Fruit fly (Drosophila melanogaster) whole organism, embryonic: ENCODE data around the gene CG11409.

Experiments used
- Blimp-1 ChIP-seq: fragments of 200-800 bp; sonication (Bioruptor generic); optimal IDR thresholded peaks from 3 replicates; lab custom pipeline; 2018; ENCODE audit warnings: missing biosample characterization, missing genetic modification characterization, mild to moderate bottlenecking, moderate library complexity, missing genetic modification reagents
- CG10274 ChIP-seq: fragments of 200-800 bp; sonication (Bioruptor generic); optimal IDR thresholded peaks from 3 replicates; lab custom pipeline; 2017; ENCODE audit warnings: missing biosample characterization, mild to moderate bottlenecking, missing genetic modification characterization
- CG10462 ChIP-seq: fragments of 200-800 bp; sonication (Bioruptor generic); optimal IDR thresholded peaks from 2 replicates; lab custom pipeline; 2016; ENCODE audit warnings: missing biosample characterization, missing genetic modification characterization
- CG10979 ChIP-seq: fragments of 200-800 bp; sonication (Bioruptor generic); optimal IDR thresholded peaks from 2 replicates; lab custom pipeline; 2018; ENCODE audit warnings: missing biosample characterization, mild to moderate bottlenecking, missing genetic modification characterization, moderate library complexity
- CG14710 ChIP-seq: fragments of 200-800 bp; sonication (Bioruptor generic); optimal IDR thresholded peaks from 3 replicates; lab custom pipeline; 2019; ENCODE audit warnings: missing biosample characterization, mild to moderate bottlenecking, missing genetic modification characterization, moderate library complexity
- CG15073 ChIP-seq: fragments of 200-800 bp; sonication (Bioruptor generic); optimal IDR thresholded peaks from 2 replicates; lab custom pipeline; 2016; ENCODE audit warnings: missing biosample characterization, missing genetic modification characterization
- CG15696 ChIP-seq: fragments of 200-800 bp; sonication (Bioruptor generic); optimal IDR thresholded peaks from 2 replicates; lab custom pipeline; 2019; ENCODE audit warnings: missing biosample characterization, mild to moderate bottlenecking, missing genetic modification characterization, moderate library complexity
- CG1647 ChIP-seq: fragments of 200-800 bp; sonication (Bioruptor generic); optimal IDR thresholded peaks from 3 replicates; lab custom pipeline; 2016; ENCODE audit warnings: missing biosample characterization, missing genetic modification characterization
- CG16779 ChIP-seq: fragments of 200-800 bp; sonication (Bioruptor generic); IDR thresholded peaks from 2 replicates; pipeline ENCODE4 v1.3.6; 2022; ENCODE audit warnings: missing biosample characterization, missing genetic modification characterization
- CG16813 ChIP-seq: fragments of 200-800 bp; sonication (Bioruptor generic); IDR thresholded peaks from 3 replicates; pipeline ENCODE4 v1.3.6; 2022; ENCODE audit warnings: missing biosample characterization, missing genetic modification characterization; ENCODE audit not compliant: partially characterized antibody
- CG17186 ChIP-seq: fragments of 200-800 bp; sonication (Bioruptor generic); optimal IDR thresholded peaks from 3 replicates; lab custom pipeline; 2017; ENCODE audit warnings: missing biosample characterization, missing genetic modification reagents, missing genetic modification characterization
- CG17328 ChIP-seq: fragments of 200-800 bp; sonication (Bioruptor generic); IDR thresholded peaks from 2 replicates; pipeline ENCODE4 v1.3.6; 2022; ENCODE audit warnings: missing biosample characterization, missing genetic modification characterization
- CG2875 ChIP-seq: fragments of 200-800 bp; sonication (Bioruptor generic); optimal IDR thresholded peaks from 2 replicates; lab custom pipeline; 2017; ENCODE audit warnings: missing biosample characterization, mild to moderate bottlenecking, missing genetic modification characterization, missing genetic modification reagents
- CG33213 ChIP-seq: fragments of 200-800 bp; sonication (Bioruptor generic); optimal IDR thresholded peaks from 3 replicates; lab custom pipeline; 2016; ENCODE audit warnings: missing biosample characterization, missing genetic modification characterization
- CG3407 ChIP-seq: fragments of 200-800 bp; sonication (Bioruptor generic); optimal IDR thresholded peaks from 2 replicates; lab custom pipeline; 2018; ENCODE audit warnings: missing biosample characterization, mild to moderate bottlenecking, missing genetic modification characterization
- CG4404 ChIP-seq: fragments of 200-800 bp; sonication (Bioruptor generic); IDR thresholded peaks from 2 replicates; pipeline ENCODE4 v1.3.6; 2022; ENCODE audit warnings: missing biosample characterization, missing genetic modification characterization
- CG4617 ChIP-seq: fragments of 200-800 bp; sonication (Bioruptor generic); optimal IDR thresholded peaks from 3 replicates; lab custom pipeline; 2016; ENCODE audit warnings: missing biosample characterization, missing genetic modification characterization, borderline replicate concordance
- CG4854 ChIP-seq: fragments of 200-800 bp; sonication (Bioruptor generic); optimal IDR thresholded peaks from 2 replicates; lab custom pipeline; 2016; ENCODE audit warnings: missing biosample characterization, missing genetic modification characterization, inconsistent platforms
- CG6272 ChIP-seq: fragments of 200-800 bp; sonication (Bioruptor generic); IDR thresholded peaks from 2 replicates; pipeline ENCODE4 v1.3.6; 2022; ENCODE audit warnings: missing biosample characterization, missing genetic modification characterization
- CG6765 ChIP-seq: fragments of 200-800 bp; sonication (Bioruptor generic); optimal IDR thresholded peaks from 3 replicates; lab custom pipeline; 2017; ENCODE audit warnings: missing biosample characterization, mild to moderate bottlenecking, missing genetic modification characterization
- CG6791 ChIP-seq: fragments of 200-800 bp; sonication (Bioruptor generic); IDR thresholded peaks from 3 replicates; pipeline ENCODE4 v1.3.6; 2022; ENCODE audit warnings: missing biosample characterization, missing genetic modification characterization; ENCODE audit not compliant: partially characterized antibody
- CG6854 ChIP-seq: fragments of 200-800 bp; sonication (Bioruptor generic); optimal IDR thresholded peaks from 3 replicates; lab custom pipeline; 2017; ENCODE audit warnings: missing biosample characterization, mild to moderate bottlenecking, missing genetic modification characterization
- CG7357 ChIP-seq: fragments of 200-800 bp; sonication (Bioruptor generic); IDR thresholded peaks from 3 replicates; pipeline ENCODE4 v1.3.6; 2022; ENCODE audit warnings: missing biosample characterization, missing genetic modification characterization
- CG8359 ChIP-seq: fragments of 200-800 bp; sonication (Bioruptor generic); optimal IDR thresholded peaks from 2 replicates; lab custom pipeline; 2017; ENCODE audit warnings: missing biosample characterization, mild to moderate bottlenecking, missing genetic modification characterization, borderline replicate concordance
- CG9437 ChIP-seq: fragments of 200-800 bp; sonication (Bioruptor generic); optimal IDR thresholded peaks from 2 replicates; lab custom pipeline; 2018; ENCODE audit warnings: missing biosample characterization, mild to moderate bottlenecking, missing genetic modification characterization
- CTCF ChIP-seq: fragments of 200-800 bp; sonication (Bioruptor generic); optimal IDR thresholded peaks from 2 replicates; lab custom pipeline; 2017; ENCODE audit warnings: missing biosample characterization, mild to moderate bottlenecking, missing genetic modification characterization, moderate library complexity
- Dad ChIP-seq: fragments of 200-800 bp; sonication (Bioruptor generic); optimal IDR thresholded peaks from 3 replicates; lab custom pipeline; 2016; ENCODE audit warnings: missing biosample characterization, missing genetic modification characterization
- Deaf1 ChIP-seq: fragments of 200-800 bp; optimal IDR thresholded peaks from 3 replicates; lab custom pipeline; 2019; ENCODE audit warnings: missing biosample characterization, mild to moderate bottlenecking, missing genetic modification characterization, moderate library complexity
- Dip3 ChIP-seq: fragments of 200-800 bp; sonication (Bioruptor generic); optimal IDR thresholded peaks from 3 replicates; lab custom pipeline; 2016; ENCODE audit warnings: missing biosample characterization, missing genetic modification characterization
- Hey ChIP-seq: fragments of 200-800 bp; sonication (Bioruptor generic); optimal IDR thresholded peaks from 3 replicates; lab custom pipeline; 2018; ENCODE audit warnings: missing biosample characterization, mild to moderate bottlenecking, missing genetic modification characterization
- Nf-YA ChIP-seq: fragments of 200-800 bp; sonication (Bioruptor generic); IDR thresholded peaks from 2 replicates; pipeline ENCODE4 v1.3.6; 2022; ENCODE audit warnings: missing biosample characterization, missing genetic modification characterization
- Spps ChIP-seq: fragments of 200-800 bp; sonication (Bioruptor generic); optimal IDR thresholded peaks from 2 replicates; lab custom pipeline; 2018; ENCODE audit warnings: missing biosample characterization, mild to moderate bottlenecking, missing genetic modification characterization
- disco-r ChIP-seq: fragments of 200-800 bp; sonication (Bioruptor generic); optimal IDR thresholded peaks from 2 replicates; lab custom pipeline; 2016; ENCODE audit warnings: missing biosample characterization, missing genetic modification characterization
- esg ChIP-seq: fragments of 200-800 bp; sonication (Bioruptor generic); conservative IDR thresholded peaks from 2 replicates; pipeline ENCODE4 v1.3.6; 2022; ENCODE audit warnings: missing biosample characterization, missing genetic modification characterization
- eyg ChIP-seq: fragments of 200-800 bp; sonication (Bioruptor generic); optimal IDR thresholded peaks from 3 replicates; lab custom pipeline; 2016; ENCODE audit warnings: missing biosample characterization, missing genetic modification characterization
- hb ChIP-seq: fragments of 200-800 bp; sonication (Bioruptor generic); IDR thresholded peaks from 3 replicates; pipeline ENCODE4 v1.3.6; 2022; ENCODE audit warnings: missing biosample characterization, missing genetic modification characterization; ENCODE audit not compliant: partially characterized antibody
- insv ChIP-seq, 2 experiments: fragments of 200-800 bp; sonication (Bioruptor generic); optimal IDR thresholded peaks; 3 replicates each; lab custom pipeline; 2016 to 2018; ENCODE audit warnings: missing biosample characterization in 2 of 2, missing genetic modification characterization in 2 of 2
- kah ChIP-seq: fragments of 200-800 bp; sonication (Bioruptor generic); optimal IDR thresholded peaks from 2 replicates; lab custom pipeline; 2018; ENCODE audit warnings: missing biosample characterization, mild to moderate bottlenecking, missing genetic modification characterization
- pfk ChIP-seq: fragments of 200-800 bp; sonication (Bioruptor generic); optimal IDR thresholded peaks from 2 replicates; lab custom pipeline; 2018; ENCODE audit warnings: missing biosample characterization, mild to moderate bottlenecking, missing genetic modification characterization, moderate library complexity
- phol ChIP-seq: fragments of 200-800 bp; sonication (Bioruptor generic); optimal IDR thresholded peaks from 3 replicates; lab custom pipeline; 2018; ENCODE audit warnings: missing biosample characterization, mild to moderate bottlenecking, missing genetic modification characterization, moderate library complexity
- pros ChIP-seq: fragments of 200-800 bp; sonication (Bioruptor generic); optimal IDR thresholded peaks from 3 replicates; lab custom pipeline; 2019; ENCODE audit warnings: missing biosample characterization, mild to moderate bottlenecking, missing genetic modification characterization, moderate library complexity
- rib ChIP-seq: fragments of 200-800 bp; sonication (Bioruptor generic); IDR thresholded peaks from 2 replicates; pipeline ENCODE4 v1.3.6; 2022; ENCODE audit warnings: missing biosample characterization, missing genetic modification characterization
- sd ChIP-seq: fragments of 200-800 bp; sonication (Bioruptor generic); optimal IDR thresholded peaks from 3 replicates; lab custom pipeline; 2018; ENCODE audit warnings: missing biosample characterization, mild to moderate bottlenecking, missing genetic modification characterization, moderate library complexity
- unc-4 ChIP-seq: fragments of 200-800 bp; sonication (Bioruptor generic); IDR thresholded peaks from 2 replicates; pipeline ENCODE4 v1.3.6; 2022; ENCODE audit warnings: missing biosample characterization, missing genetic modification characterization; ENCODE audit not compliant: partially characterized antibody
- vvl ChIP-seq: fragments of 200-800 bp; sonication (Bioruptor generic); IDR thresholded peaks from 2 replicates; pipeline ENCODE4 v1.3.6; 2022; ENCODE audit warnings: missing biosample characterization, missing genetic modification characterization

Gene CG11409

dm6 chrX:1303961-1304360 lies 37.4 kb downstream of the CG11409 start:
- peak; percentile 98 for TF ChIP-seq Blimp-1 (GFP tag; lab: Kevin White, UChicago)
- TF ChIP-seq pros (GFP tag; lab: Kevin White, UChicago): peak; percentile 10
- peak; percentile 51; the same call in 1 of the 2 replicates for TF ChIP-seq vvl (GFP tag; lab: Robert Waterston, UW)
- TF ChIP-seq sd: peak; percentile 36
- TF ChIP-seq Spps (tag; lab: Kevin White, UChicago): no peak

- TF ChIP-seq Blimp-1 (GFP tag; lab: Kevin White, UChicago) (peak; percentile 13), CG33213 (no peak), CTCF (GFP tag; lab: Kevin White, UChicago) (peak; percentile 87), CG10979 (tag; lab: Kevin White, UChicago) (peak; percentile 70)
Observed at dm6 chrX:1299928-1300327, 41.5 kb downstream of the CG11409 start.

- TF ChIP-seq CG17186 (GFP tag; lab: Kevin White, UChicago) (no peak), CG3407 (GFP tag; lab: Kevin White, UChicago) (no peak), CG16813 (no peak), CG15073 (GFP tag; lab: Kevin White, UChicago) (no peak), eyg (GFP tag; lab: Kevin White, UChicago) (no peak), Deaf1 (tag; lab: Kevin White, UChicago) (no peak), CG7357 (no peak), CG15696 (no peak), rib (GFP tag; lab: Robert Waterston, UW) (no peak), CG8359 (no peak)
Observed at dm6 chrX:1298287-1298686, 43.1 kb downstream of the CG11409 start, which contains the start of gene CG32811. Gene CG32811, minus strand, starts transcription at chrX:1298387.

- TF ChIP-seq Hey (tag; lab: Kevin White, UChicago) (no peak), disco-r (GFP tag; lab: Kevin White, UChicago) (no peak), esg (no peak), CTCF (GFP tag; lab: Kevin White, UChicago) (peak; percentile 45), CG16779 (GFP tag; lab: Robert Waterston, UW) (no peak), CG4617 (no peak), Dad (GFP tag; lab: Kevin White, UChicago) (no peak), insv (GFP tag; optimal IDR thresholded peaks at IDR 0.05; lab: Kevin White, UChicago) (peak in 1 of 2 experiments; percentile 6), CG9437 (GFP tag; lab: Kevin White, UChicago) (peak; percentile 46), CG1647 (GFP tag; lab: Kevin White, UChicago) (no peak), CG6765 (GFP tag; lab: Kevin White, UChicago) (no peak), CG33213 (peak; percentile 52), CG17328 (GFP tag; lab: Robert Waterston, UW) (no peak), CG14710 (tag; lab: Kevin White, UChicago) (no peak), hb (GFP tag; lab: Robert Waterston, UW) (no peak), pros (GFP tag; lab: Kevin White, UChicago) (peak; percentile 76), kah (GFP tag; lab: Kevin White, UChicago) (no peak), CG6854 (GFP tag; lab: Kevin White, UChicago) (no peak), CG4854 (GFP tag; lab: Kevin White, UChicago) (no peak), CG10274 (no peak), Nf-YA (GFP tag; lab: Robert Waterston, UW) (no peak), CG2875 (GFP tag; lab: Kevin White, UChicago) (no peak), phol (tag; lab: Kevin White, UChicago) (peak; percentile 93), CG6791 (peak; percentile 38; the same call in 1 of the 3 replicates), pfk (GFP tag; lab: Kevin White, UChicago) (no peak), Dip3 (GFP tag; lab: Kevin White, UChicago) (no peak), CG6272 (GFP tag; lab: Robert Waterston, UW) (no peak), unc-4 (GFP tag; lab: Robert Waterston, UW) (0 out of 2 replicates have a peak, but pooled peaks have one; percentile 22), CG4404 (no peak), CG10462 (GFP tag; lab: Kevin White, UChicago) (peak; percentile 67)
Observed at dm6 chrX:1288924-1289608, 52.3 kb downstream of the CG11409 start.
